Worm (Caenorhabditis elegans) whole organism, young adult: ENCODE results near the gene rnh-1.0.
A peak's percentile ranks its signal among the peaks of the same experiment; 100 is the strongest.

ENCODE experiments used
- B0035.1 ChIP-seq: sonication (generic microtip); optimal IDR thresholded peaks from 2 replicates; lab custom pipeline; 2016; ENCODE audit warnings: missing genetic modification characterization, mild to moderate bottlenecking, missing compliant biosample characterization, missing genotype, missing genetic modification reagents
- B0336.3 ChIP-seq: fragments of 200-800 bp; sonication (Bioruptor generic); IDR thresholded peaks from 2 replicates; pipeline ENCODE4 v1.3.6; 2022; ENCODE audit warnings: missing genetic modification characterization, missing compliant biosample characterization
- C17E4.6 ChIP-seq: fragments of 200-800 bp; sonication (Bioruptor generic); IDR thresholded peaks from 2 replicates; pipeline ENCODE4 v1.3.6; 2022; ENCODE audit warnings: missing genetic modification reagents, missing genetic modification characterization, missing compliant biosample characterization
- D2030.7 ChIP-seq: fragments of 200-800 bp; sonication (Bioruptor generic); IDR thresholded peaks from 2 replicates; pipeline ENCODE4 v1.3.6; 2022; ENCODE audit warnings: missing genetic modification reagents, missing genetic modification characterization, missing compliant biosample characterization
- F22D6.2 ChIP-seq: sonication (generic microtip); optimal IDR thresholded peaks from 2 replicates; lab custom pipeline; 2016; ENCODE audit warnings: mild to moderate bottlenecking, missing genetic modification characterization, missing compliant biosample characterization
- F23B12.7 ChIP-seq: sonication (generic microtip); optimal IDR thresholded peaks from 2 replicates; lab custom pipeline; 2017; ENCODE audit warnings: missing genetic modification characterization, mild to moderate bottlenecking, missing compliant biosample characterization, antibody characterized with exemption, moderate library complexity; ENCODE audit not compliant: insufficient read depth
- F37B4.10 ChIP-seq: fragments of 200-800 bp; sonication (Bioruptor generic); IDR thresholded peaks from 2 replicates; pipeline ENCODE4 v1.3.6; 2022; ENCODE audit warnings: missing genetic modification characterization, missing compliant biosample characterization
- F55B11.4 ChIP-seq: sonication (generic microtip); optimal IDR thresholded peaks from 2 replicates; lab custom pipeline; 2016; ENCODE audit warnings: missing compliant biosample characterization, missing genetic modification characterization, borderline replicate concordance; ENCODE audit not compliant: insufficient read depth
- F57A8.1 ChIP-seq: fragments of 200-800 bp; sonication (Bioruptor generic); optimal IDR thresholded peaks from 2 replicates; lab custom pipeline; 2018; ENCODE audit warnings: mild to moderate bottlenecking, missing genetic modification characterization, moderate library complexity, missing compliant biosample characterization
- K11D2.4 ChIP-seq: fragments of 200-800 bp; sonication (Bioruptor generic); IDR thresholded peaks from 2 replicates; pipeline ENCODE4 v1.3.6; 2022; ENCODE audit warnings: missing genetic modification reagents, missing genetic modification characterization, missing compliant biosample characterization
- Y95B8A.8 ChIP-seq: fragments of 200-800 bp; sonication (Bioruptor generic); IDR thresholded peaks from 2 replicates; pipeline ENCODE4 v1.3.6; 2022; ENCODE audit warnings: missing genetic modification reagents, missing genetic modification characterization, missing compliant biosample characterization
- ZK185.1 ChIP-seq: sonication (generic microtip); optimal IDR thresholded peaks from 2 replicates; lab custom pipeline; 2016; ENCODE audit warnings: mild to moderate bottlenecking, missing genetic modification characterization, missing compliant biosample characterization; ENCODE audit not compliant: poor library complexity, severe bottlenecking
- akir-1 ChIP-seq: fragments of 200-800 bp; sonication (Bioruptor generic); optimal IDR thresholded peaks from 2 replicates; lab custom pipeline; 2018; ENCODE audit warnings: mild to moderate bottlenecking, missing genetic modification characterization, moderate library complexity, missing compliant biosample characterization
- ama-1 ChIP-seq, 3 experiments: fragments of 150-350 bp in 1 of 3; sonication (generic microtip) in 2 of 3; optimal IDR thresholded peaks; 2 replicates each; lab custom pipeline; 2014 to 2018; ENCODE audit warnings: missing biosample characterization in 2 of 3, missing genetic modification characterization in 2 of 3, missing genetic modification reagents in 2 of 3
- aptf-2 ChIP-seq: fragments of 200-800 bp; sonication (Bioruptor generic); conservative IDR thresholded peaks from 2 replicates; pipeline ENCODE4 v1.3.6; 2022; ENCODE audit warnings: missing genetic modification reagents, missing genetic modification characterization, missing compliant biosample characterization
- athp-1 ChIP-seq: sonication (generic microtip); optimal IDR thresholded peaks from 2 replicates; lab custom pipeline; 2017; ENCODE audit warnings: mild to moderate bottlenecking, missing genetic modification characterization, missing compliant biosample characterization
- attf-6 ChIP-seq: fragments of 200-800 bp; sonication (Bioruptor generic); IDR thresholded peaks from 2 replicates; pipeline ENCODE4 v1.3.6; 2022; ENCODE audit warnings: missing genetic modification reagents, missing genetic modification characterization, missing compliant biosample characterization
- bed-2 ChIP-seq: fragments of 200-800 bp; sonication (Bioruptor generic); IDR thresholded peaks from 2 replicates; pipeline ENCODE4 v1.3.6; 2022; ENCODE audit warnings: missing genetic modification reagents, missing genetic modification characterization, missing compliant biosample characterization
- cebp-1 ChIP-seq, 2 experiments: fragments of 200-800 bp in 1 of 2; sonication (Bioruptor generic) in 1 of 2; sonication (generic microtip) in 1 of 2; IDR thresholded peaks in 1 of 2; optimal IDR thresholded peaks in 1 of 2; 2 replicates each; pipeline versions ENCODE4 v1.3.6 to Lab custom; 2017 to 2022; ENCODE audit warnings: missing compliant biosample characterization in 2 of 2, missing genetic modification characterization in 2 of 2, mild to moderate bottlenecking in 1 of 2, missing genetic modification reagents in 1 of 2, moderate library complexity in 1 of 2
- cebp-2 ChIP-seq: fragments of 200-800 bp; sonication (Bioruptor generic); IDR thresholded peaks from 2 replicates; pipeline ENCODE4 v1.3.6; 2022; ENCODE audit warnings: missing genetic modification characterization, missing compliant biosample characterization
- ceh-58 ChIP-seq: fragments of 200-800 bp; sonication (Bioruptor generic); IDR thresholded peaks from 2 replicates; pipeline ENCODE4 v1.3.6; 2022; ENCODE audit warnings: missing genetic modification characterization, missing compliant biosample characterization
- die-1 ChIP-seq: sonication (generic microtip); optimal IDR thresholded peaks from 2 replicates; lab custom pipeline; 2016; ENCODE audit warnings: missing genotype, mild to moderate bottlenecking, missing genetic modification characterization, missing compliant biosample characterization
- dox-1 ChIP-seq: fragments of 200-800 bp; sonication (Bioruptor generic); IDR thresholded peaks from 2 replicates; pipeline ENCODE4 v1.3.6; 2022; ENCODE audit warnings: missing genetic modification reagents, missing genetic modification characterization, missing compliant biosample characterization
- efl-1 ChIP-seq: fragments of 150-350 bp; optimal IDR thresholded peaks from 2 replicates; lab custom pipeline; 2014; ENCODE audit warnings: missing biosample characterization, missing genetic modification reagents, missing genetic modification characterization
- egl-18 ChIP-seq: fragments of 200-800 bp; sonication (Bioruptor generic); IDR thresholded peaks from 2 replicates; pipeline ENCODE4 v1.3.6; 2022; ENCODE audit warnings: missing genetic modification reagents, missing genetic modification characterization, missing compliant biosample characterization
- egl-44 ChIP-seq: fragments of 200-800 bp; sonication (Bioruptor generic); IDR thresholded peaks from 2 replicates; pipeline ENCODE4 v1.3.6; 2022; ENCODE audit warnings: missing genetic modification reagents, missing genetic modification characterization, missing compliant biosample characterization
- egrh-3 ChIP-seq: fragments of 200-800 bp; sonication (Bioruptor generic); IDR thresholded peaks from 2 replicates; pipeline ENCODE4 v1.3.6; 2022; ENCODE audit warnings: missing genetic modification reagents, missing genetic modification characterization, missing compliant biosample characterization
- ekl-4 ChIP-seq: fragments of 200-800 bp; sonication (Bioruptor generic); IDR thresholded peaks from 2 replicates; pipeline ENCODE4 v1.3.6; 2022; ENCODE audit warnings: missing genetic modification reagents, missing genetic modification characterization, missing compliant biosample characterization
- fkh-3 ChIP-seq: sonication (generic microtip); optimal IDR thresholded peaks from 2 replicates; lab custom pipeline; 2016; ENCODE audit warnings: mild to moderate bottlenecking, missing genetic modification characterization, missing compliant biosample characterization
- hlh-12 ChIP-seq: sonication (generic microtip); optimal IDR thresholded peaks from 2 replicates; lab custom pipeline; 2016; ENCODE audit warnings: missing genetic modification characterization, missing compliant biosample characterization
- lag-1 ChIP-seq: fragments of 200-800 bp; sonication (Bioruptor generic); IDR thresholded peaks from 2 replicates; pipeline ENCODE4 v1.3.6; 2022; ENCODE audit warnings: missing genetic modification reagents, missing genetic modification characterization, missing compliant biosample characterization
- madf-10 ChIP-seq: sonication (generic microtip); optimal IDR thresholded peaks from 2 replicates; lab custom pipeline; 2016; ENCODE audit warnings: mild to moderate bottlenecking, missing genetic modification characterization, missing compliant biosample characterization
- madf-3 ChIP-seq: fragments of 200-800 bp; sonication (Bioruptor generic); IDR thresholded peaks from 2 replicates; pipeline ENCODE4 v1.3.6; 2022; ENCODE audit warnings: missing genetic modification reagents, missing genetic modification characterization, missing compliant biosample characterization
- madf-6 ChIP-seq: fragments of 200-800 bp; sonication (Bioruptor generic); IDR thresholded peaks from 2 replicates; pipeline ENCODE4 v1.3.6; 2022; ENCODE audit warnings: missing genetic modification reagents, missing genetic modification characterization, missing compliant biosample characterization
- mcd-1 ChIP-seq: fragments of 200-800 bp; sonication (Bioruptor generic); IDR thresholded peaks from 2 replicates; pipeline ENCODE4 v1.3.6; 2022; ENCODE audit warnings: missing genetic modification reagents, missing genetic modification characterization, missing compliant biosample characterization
- mes-4 ChIP-seq: sonication (generic microtip); optimal IDR thresholded peaks from 2 replicates; lab custom pipeline; 2016; ENCODE audit warnings: missing genotype, missing genetic modification characterization, missing compliant biosample characterization
- nfyb-1 ChIP-seq: fragments of 200-800 bp; sonication (Bioruptor generic); IDR thresholded peaks from 2 replicates; pipeline ENCODE4 v1.3.6; 2022; ENCODE audit warnings: missing genetic modification reagents, missing genetic modification characterization, missing compliant biosample characterization
- nhr-27 ChIP-seq: fragments of 200-800 bp; sonication (Bioruptor generic); optimal IDR thresholded peaks from 2 replicates; lab custom pipeline; 2018; ENCODE audit warnings: mild to moderate bottlenecking, missing genetic modification characterization, moderate library complexity, missing compliant biosample characterization
- nhr-90 ChIP-seq: sonication (generic microtip); optimal IDR thresholded peaks from 2 replicates; lab custom pipeline; 2016; ENCODE audit warnings: missing genotype, mild to moderate bottlenecking, missing genetic modification characterization, missing compliant biosample characterization
- rcor-1 ChIP-seq: fragments of 200-800 bp; sonication (Bioruptor generic); IDR thresholded peaks from 2 replicates; pipeline ENCODE4 v1.3.6; 2022; ENCODE audit warnings: missing genetic modification reagents, missing genetic modification characterization, missing compliant biosample characterization
- sdz-38 ChIP-seq: sonication (generic microtip); optimal IDR thresholded peaks from 2 replicates; lab custom pipeline; 2016; ENCODE audit warnings: missing genotype, missing genetic modification characterization, missing compliant biosample characterization
- snpc-1.3 ChIP-seq: sonication (generic microtip); optimal IDR thresholded peaks from 2 replicates; lab custom pipeline; 2017; ENCODE audit warnings: missing genetic modification characterization, mild to moderate bottlenecking, missing compliant biosample characterization, antibody characterized with exemption, moderate library complexity, missing genotype, missing genetic modification reagents; ENCODE audit not compliant: insufficient read depth
- snpc-4 ChIP-seq, 5 experiments: fragments of 150-350 bp in 1 of 5; sonication (generic microtip) in 4 of 5; optimal IDR thresholded peaks; 2 replicates each; lab custom pipeline; 2014 to 2018; ENCODE audit warnings: missing genetic modification characterization in 5 of 5, missing biosample characterization in 3 of 5, antibody characterized with exemption in 2 of 5, mild to moderate bottlenecking in 2 of 5, missing compliant biosample characterization in 2 of 5, missing genotype in 2 of 5, moderate library complexity in 2 of 5, missing genetic modification reagents in 1 of 5
- tbx-9 ChIP-seq: sonication (generic microtip); optimal IDR thresholded peaks from 2 replicates; lab custom pipeline; 2016; ENCODE audit warnings: borderline replicate concordance, missing genetic modification characterization, inconsistent platforms, missing compliant biosample characterization
- zfh-2 ChIP-seq: fragments of 200-800 bp; sonication (Bioruptor generic); conservative IDR thresholded peaks from 2 replicates; pipeline ENCODE4 v1.3.6; 2022; ENCODE audit warnings: missing genetic modification reagents, missing genetic modification characterization, missing compliant biosample characterization
- ztf-28 ChIP-seq: fragments of 200-800 bp; sonication (Bioruptor generic); IDR thresholded peaks from 2 replicates; pipeline ENCODE4 v1.3.6; 2022; ENCODE audit warnings: missing genetic modification reagents, missing genetic modification characterization, missing compliant biosample characterization

The rnh-1.0 gene

DNA sequence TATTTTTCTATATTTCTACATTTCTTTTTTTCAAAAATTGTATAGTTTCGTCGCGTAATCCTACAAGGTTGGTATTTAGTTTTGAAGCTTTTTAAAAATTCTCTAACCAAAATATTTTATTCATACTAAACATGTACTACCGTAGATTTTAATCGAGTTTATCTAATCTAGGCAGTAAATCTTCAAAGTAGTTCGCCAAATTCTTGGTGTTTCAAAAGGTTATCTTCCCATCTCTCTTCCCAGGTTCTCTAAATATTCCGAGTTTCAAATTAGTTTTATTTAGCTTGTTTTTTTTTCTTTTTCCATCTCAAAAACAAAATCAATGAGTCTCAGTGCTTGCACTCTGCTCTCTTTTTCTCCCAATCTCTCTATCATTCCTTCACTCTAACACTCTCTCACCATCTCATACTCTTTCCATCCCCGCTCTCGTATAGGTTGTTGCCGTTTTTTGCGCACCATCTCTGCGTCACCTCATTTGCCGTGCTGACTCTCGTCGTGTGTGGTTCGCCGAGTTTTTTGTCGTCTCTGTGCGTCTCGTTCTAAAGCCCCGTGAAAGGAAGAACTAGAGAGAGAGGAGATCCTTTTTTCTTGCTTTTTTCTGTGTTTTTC lies 22.0 kb downstream of the rnh-1.0 start (continued):
- TF ChIP-seq madf-3 (GFP tag; lab: Robert Waterston, UW) (no peak), egl-44 (no peak), ama-1 (optimal IDR thresholded peaks at IDR 0.05; lab: Kevin White, UChicago) (no peak), ama-1 (GFP tag; optimal IDR thresholded peaks at IDR 0.05; lab: Kevin White, UChicago) (no peak), dox-1 (GFP tag; lab: Robert Waterston, UW) (peak; percentile 60), rcor-1 (GFP tag; lab: Robert Waterston, UW) (no peak), egl-18 (GFP tag; lab: Robert Waterston, UW) (no peak), tbx-9 (no peak), nfyb-1 (GFP tag; lab: Robert Waterston, UW) (0 out of 2 replicates have a peak, but pooled peaks have one; percentile 16), B0336.3 (GFP tag; lab: Robert Waterston, UW) (no peak), cebp-1 (GFP tag; IDR thresholded peaks at IDR 0.05; lab: Robert Waterston, UW) (no peak), cebp-1 (tag; optimal IDR thresholded peaks at IDR 0.05; lab: Kevin White, UChicago) (peak; percentile 66), ztf-28 (GFP tag; lab: Robert Waterston, UW) (no peak), madf-6 (GFP tag; lab: Robert Waterston, UW) (no peak), snpc-4 (GFP tag; optimal IDR thresholded peaks at IDR 0.05; lab: Kevin White, UChicago) (no peak), snpc-4 (tag; optimal IDR thresholded peaks at IDR 0.05; lab: Kevin White, UChicago) (peak in 2 of 4 experiments; percentile 35 to 52), zfh-2 (peak; percentile 84), snpc-1.3 (tag; lab: Kevin White, UChicago) (no peak), mcd-1 (peak; percentile 56), sdz-38 (tag; lab: Kevin White, UChicago) (no peak), aptf-2 (GFP tag; lab: Robert Waterston, UW) (no peak), nhr-90 (no peak), K11D2.4 (GFP tag; lab: Robert Waterston, UW) (peak; percentile 74; the same call in 1 of the 2 replicates), die-1 (tag; lab: Kevin White, UChicago) (no peak), F37B4.10 (GFP tag; lab: Robert Waterston, UW) (no peak), F55B11.4 (tag; lab: Kevin White, UChicago) (no peak), nhr-27 (tag; lab: Kevin White, UChicago) (no peak), ceh-58 (GFP tag; lab: Robert Waterston, UW) (no peak), bed-2 (no peak), mes-4 (tag; lab: Kevin White, UChicago) (no peak), fkh-3 (tag; lab: Kevin White, UChicago) (no peak), attf-6 (GFP tag; lab: Robert Waterston, UW) (no peak), hlh-12 (tag; lab: Kevin White, UChicago) (no peak), D2030.7 (GFP tag; lab: Robert Waterston, UW) (no peak), lag-1 (GFP tag; lab: Robert Waterston, UW) (no peak), F23B12.7 (tag; lab: Kevin White, UChicago) (no peak), C17E4.6 (GFP tag; lab: Robert Waterston, UW) (no peak), efl-1 (GFP tag; lab: Kevin White, UChicago) (no peak), egrh-3 (GFP tag; lab: Robert Waterston, UW) (no peak; the same call in 1 of the 2 replicates), F57A8.1 (no peak), madf-10 (tag; lab: Kevin White, UChicago) (no peak), ekl-4 (GFP tag; lab: Robert Waterston, UW) (0 out of 2 replicates have a peak, but pooled peaks have one; percentile 33), F22D6.2 (tag; lab: Kevin White, UChicago) (no peak), akir-1 (no peak), ZK185.1 (tag; lab: Kevin White, UChicago) (peak; percentile 14), cebp-2 (no peak), Y95B8A.8 (no peak), athp-1 (tag; lab: Kevin White, UChicago) (no peak), B0035.1 (no peak)
